Fruit fly (Drosophila melanogaster) Kc167 (cell line): ENCODE measurements around the gene Scm.

Experiments
- Myc ChIP-seq: fragments of >200 bp; optimal IDR thresholded peaks from 2 replicates; lab custom pipeline; 2017; ENCODE audit warnings: missing external identifiers
- Sin3A ChIP-seq: fragments of >200 bp; optimal IDR thresholded peaks from 2 replicates; lab custom pipeline; 2018; ENCODE audit warnings: missing external identifiers
- h ChIP-seq: fragments of >200 bp; optimal IDR thresholded peaks from 3 replicates; lab custom pipeline; 2018; ENCODE audit warnings: missing external identifiers
- insv ChIP-seq: fragments of >200 bp; optimal IDR thresholded peaks from 3 replicates; lab custom pipeline; 2018; ENCODE audit warnings: missing external identifiers
- psq ChIP-seq: fragments of >200 bp; optimal IDR thresholded peaks from 2 replicates; lab custom pipeline; 2017; ENCODE audit warnings: missing external identifiers
- ttk ChIP-seq: sonication (Bioruptor generic); optimal IDR thresholded peaks from 2 replicates; lab custom pipeline; 2017; ENCODE audit warnings: missing external identifiers

Gene Scm

DNA sequence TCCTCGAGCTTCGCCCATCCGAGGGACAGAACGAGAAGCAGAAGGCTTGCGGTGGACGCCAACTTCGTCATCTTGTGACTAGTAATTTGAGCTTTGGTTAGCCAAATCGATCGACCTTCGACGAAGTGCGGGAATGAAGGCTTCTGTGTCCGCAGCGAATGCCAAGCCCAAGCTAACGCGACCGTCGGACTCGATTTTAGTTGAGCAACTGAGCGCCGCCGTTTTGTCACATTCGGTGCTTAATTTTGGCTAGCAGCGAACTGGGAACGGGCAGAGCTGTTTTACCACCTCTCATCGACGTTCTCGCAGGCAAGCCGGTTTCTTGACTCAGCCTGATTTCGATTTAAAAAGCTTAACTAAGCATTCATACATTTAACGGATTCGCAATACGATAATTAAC lies 11.1 kb downstream of the Scm start:
- TF ChIP-seq insv (lab: Kevin White, UChicago) (no peak), Sin3A (lab: Kevin White, UChicago) (no peak), h (no peak), Myc (lab: Kevin White, UChicago) (no peak), ttk (lab: Kevin White, UChicago) (no peak), psq (lab: Kevin White, UChicago) (no peak)

DNA sequence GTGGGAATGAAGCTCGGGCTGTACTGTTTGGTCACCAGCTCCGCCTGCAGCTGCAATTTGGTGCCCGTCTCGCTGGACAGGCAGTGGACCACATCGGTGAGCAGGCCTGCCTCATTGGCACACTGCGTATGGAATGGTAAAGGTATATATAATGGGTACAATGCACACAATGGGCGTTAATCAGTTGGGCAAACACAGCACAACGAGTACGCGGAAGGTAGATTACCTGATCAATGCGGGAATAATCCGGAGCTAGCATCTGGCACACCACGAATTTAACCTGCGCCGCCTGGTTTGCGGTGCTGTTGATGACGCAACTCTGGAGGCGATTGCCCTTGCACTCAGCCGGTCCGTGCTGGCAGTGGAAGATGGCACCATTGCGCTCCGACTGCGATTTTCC lies 12.0 kb downstream of the Scm start:
- TF ChIP-seq psq (lab: Kevin White, UChicago) (no peak), Myc (lab: Kevin White, UChicago) (no peak), Sin3A (lab: Kevin White, UChicago) (no peak), h (no peak), insv (lab: Kevin White, UChicago) (no peak), ttk (lab: Kevin White, UChicago) (no peak)

DNA sequence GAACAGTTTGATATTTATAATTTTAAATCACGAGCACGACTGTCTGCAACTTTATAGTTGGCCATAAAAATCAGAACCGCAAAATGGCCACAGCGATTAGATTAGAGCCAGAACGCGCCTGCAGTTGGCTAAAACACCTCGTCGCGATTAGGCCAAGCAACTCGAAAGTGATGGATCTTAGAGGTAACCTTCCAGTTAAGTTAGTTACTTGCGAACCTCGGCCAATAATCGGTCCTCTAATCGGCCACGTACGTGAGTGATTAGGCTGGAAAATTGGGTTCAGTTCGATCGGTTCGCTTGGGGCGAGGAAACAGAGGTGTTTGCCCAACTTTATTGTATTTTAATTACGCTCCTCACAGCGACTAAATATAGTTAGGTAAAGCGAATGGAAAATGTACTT lies 17.1 kb downstream of the Scm start:
- TF ChIP-seq Myc (lab: Kevin White, UChicago) (no peak), Sin3A (lab: Kevin White, UChicago) (no peak), psq (lab: Kevin White, UChicago) (no peak), insv (lab: Kevin White, UChicago) (no peak), ttk (lab: Kevin White, UChicago) (no peak)

DNA sequence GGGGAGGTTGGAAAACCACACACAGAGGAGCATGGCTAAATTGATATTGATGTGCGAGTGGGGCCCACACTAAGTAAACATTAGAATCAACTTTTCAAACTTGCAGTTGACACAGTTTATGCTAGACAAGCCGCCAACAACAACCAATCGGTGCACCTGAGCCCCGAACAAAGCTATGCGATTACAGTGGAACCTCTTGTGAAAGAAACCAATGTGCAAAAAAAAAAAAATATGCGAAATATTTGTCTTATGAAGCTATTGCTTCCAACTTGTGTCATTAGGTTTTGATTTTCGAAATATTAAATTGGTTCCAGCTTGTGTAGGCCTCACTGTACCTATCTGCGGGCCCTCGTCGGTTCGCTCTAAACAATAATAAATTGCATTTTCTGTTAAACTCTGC lies 19.1 kb downstream of the Scm start:
- no peak for TF ChIP-seq Myc (lab: Kevin White, UChicago)
- TF ChIP-seq h: no peak
- no peak for TF ChIP-seq psq (lab: Kevin White, UChicago)
- TF ChIP-seq ttk (lab: Kevin White, UChicago): no peak
- no peak for TF ChIP-seq Sin3A (lab: Kevin White, UChicago)
- TF ChIP-seq insv (lab: Kevin White, UChicago): no peak

DNA sequence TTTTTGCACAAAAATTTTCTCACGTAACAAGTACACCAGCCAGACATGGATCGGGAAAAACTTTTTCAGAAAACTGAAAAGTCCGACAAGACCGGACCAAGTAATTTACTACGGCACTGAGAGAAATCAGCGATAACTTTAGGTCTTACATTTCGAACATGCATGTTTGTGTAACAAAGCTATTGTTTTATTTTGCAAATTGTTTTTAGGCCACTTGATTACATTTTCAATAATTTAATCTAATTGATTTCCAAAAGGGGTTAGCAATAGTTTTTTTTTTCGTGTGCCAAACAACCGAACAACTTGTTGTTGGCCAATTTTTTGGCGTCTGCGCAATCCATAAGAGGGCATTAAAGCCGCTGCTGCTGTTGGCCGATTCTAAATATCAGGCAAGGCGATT lies 24.3 kb downstream of the Scm start:
- no peak for TF ChIP-seq insv (lab: Kevin White, UChicago)
- no peak for TF ChIP-seq ttk (lab: Kevin White, UChicago)
- TF ChIP-seq Sin3A (lab: Kevin White, UChicago): no peak
- no peak for TF ChIP-seq psq (lab: Kevin White, UChicago)
- TF ChIP-seq Myc (lab: Kevin White, UChicago): no peak
- no peak for TF ChIP-seq h

DNA sequence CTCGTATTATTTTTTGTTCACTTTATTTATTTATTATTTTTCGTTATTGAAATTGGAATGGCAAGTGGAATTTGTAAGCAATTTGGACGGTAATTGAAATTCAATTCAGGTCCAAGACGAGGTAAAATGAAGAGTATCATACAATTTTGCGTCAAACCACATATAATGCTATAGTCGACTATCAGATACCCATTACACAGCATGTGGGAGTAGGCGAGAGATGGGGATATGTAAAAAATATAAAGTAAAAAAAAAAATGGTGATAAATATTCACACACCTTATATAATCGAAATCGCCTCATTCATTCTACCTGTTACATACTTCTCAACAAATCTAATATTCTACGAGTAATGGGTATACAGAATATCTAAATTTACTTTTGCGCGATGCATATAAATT lies 25.2 kb downstream of the Scm start:
- no peak for TF ChIP-seq psq (lab: Kevin White, UChicago)
- no peak for TF ChIP-seq ttk (lab: Kevin White, UChicago)

DNA sequence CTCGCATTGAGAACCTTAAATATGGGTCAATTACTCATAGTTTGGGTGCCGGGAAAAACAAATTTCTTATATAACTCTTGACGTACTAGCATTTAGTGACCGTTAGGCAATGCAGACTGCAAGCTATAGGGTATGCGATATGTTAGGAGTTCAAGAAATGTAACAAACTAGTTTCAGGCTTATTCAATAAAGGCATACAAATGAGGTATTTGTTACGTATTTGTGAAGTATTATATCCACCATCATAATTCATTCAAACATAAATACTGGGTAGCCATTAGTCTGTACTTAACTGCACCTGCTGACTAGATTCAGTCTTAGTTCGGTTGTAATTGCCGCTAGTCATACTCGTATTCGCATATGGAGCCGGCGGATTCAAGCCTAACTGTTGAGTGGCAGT lies 29.2 kb downstream of the Scm start:
- TF ChIP-seq Myc (lab: Kevin White, UChicago): no peak
- no peak for TF ChIP-seq insv (lab: Kevin White, UChicago)
- TF ChIP-seq Sin3A (lab: Kevin White, UChicago): no peak
- TF ChIP-seq ttk (lab: Kevin White, UChicago): no peak
- TF ChIP-seq psq (lab: Kevin White, UChicago): no peak
- TF ChIP-seq h: no peak

DNA sequence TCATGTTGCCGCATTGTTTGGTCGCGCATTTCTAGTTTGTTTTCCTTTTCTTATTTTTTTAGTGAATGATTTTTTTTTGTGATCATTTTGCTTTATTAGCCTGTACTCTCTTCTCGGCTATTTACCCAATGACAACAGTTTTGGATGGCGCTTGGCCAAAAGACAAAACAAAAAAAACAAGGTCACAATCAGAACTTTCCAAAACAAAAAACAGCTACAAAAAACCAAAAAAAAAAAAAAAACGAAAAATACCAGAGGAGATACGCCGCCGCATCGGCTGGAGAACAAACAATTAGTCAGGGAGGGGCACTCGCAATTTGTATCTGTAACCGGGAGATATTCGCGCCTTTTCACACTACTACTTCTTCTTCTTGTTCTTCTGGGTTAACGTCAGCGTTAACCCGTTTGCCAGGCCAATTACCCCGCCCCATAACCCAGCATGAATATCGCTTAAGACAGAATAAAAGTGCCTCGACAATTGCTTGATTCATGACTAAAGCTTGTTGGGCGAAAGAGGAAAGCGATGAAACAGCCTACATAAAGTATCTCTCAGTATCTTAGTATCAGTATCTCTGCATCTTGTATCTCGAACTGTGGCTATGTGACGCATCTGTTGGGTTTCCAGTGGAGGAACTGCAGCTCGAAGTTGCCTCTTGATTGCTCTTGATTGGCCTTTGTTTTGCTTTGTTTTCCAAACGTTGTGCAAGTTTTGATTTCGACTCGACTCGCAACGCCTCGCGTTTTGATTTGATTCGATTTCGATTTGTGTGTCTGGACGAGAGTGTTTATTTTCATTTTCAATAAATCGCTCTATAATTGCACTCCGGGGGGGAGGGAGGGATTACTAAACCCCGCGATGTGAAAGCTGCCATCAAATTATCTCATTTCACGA lies 30.3 kb downstream of the Scm start:
- TF ChIP-seq ttk (lab: Kevin White, UChicago) (no peak), Sin3A (lab: Kevin White, UChicago) (no peak), insv (lab: Kevin White, UChicago) (no peak), Myc (lab: Kevin White, UChicago) (no peak), psq (lab: Kevin White, UChicago) (no peak), h (no peak)

DNA sequence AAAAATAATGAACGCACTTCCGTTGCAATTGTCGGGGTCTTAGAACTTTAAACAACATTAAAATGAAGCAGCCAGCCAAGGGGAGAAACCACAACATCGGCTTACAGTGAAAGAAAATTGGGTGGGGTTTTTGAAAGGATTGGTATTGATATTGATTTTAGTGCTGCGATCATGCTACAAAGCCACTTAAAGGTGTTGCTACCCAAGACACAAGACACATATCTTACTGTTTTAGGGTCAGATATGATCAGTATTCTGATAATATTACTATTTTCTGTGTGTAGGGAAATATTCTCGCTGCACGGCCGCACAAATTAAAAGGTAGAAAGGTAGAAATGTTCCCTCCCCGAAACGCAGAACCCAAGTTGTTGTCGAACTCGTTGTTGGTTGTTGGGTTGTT lies 32.3 kb downstream of the Scm start:
- TF ChIP-seq psq (lab: Kevin White, UChicago): no peak
- TF ChIP-seq Sin3A (lab: Kevin White, UChicago): no peak
- no peak for TF ChIP-seq insv (lab: Kevin White, UChicago)
- no peak for TF ChIP-seq ttk (lab: Kevin White, UChicago)
- no peak for TF ChIP-seq h
- no peak for TF ChIP-seq Myc (lab: Kevin White, UChicago)

DNA sequence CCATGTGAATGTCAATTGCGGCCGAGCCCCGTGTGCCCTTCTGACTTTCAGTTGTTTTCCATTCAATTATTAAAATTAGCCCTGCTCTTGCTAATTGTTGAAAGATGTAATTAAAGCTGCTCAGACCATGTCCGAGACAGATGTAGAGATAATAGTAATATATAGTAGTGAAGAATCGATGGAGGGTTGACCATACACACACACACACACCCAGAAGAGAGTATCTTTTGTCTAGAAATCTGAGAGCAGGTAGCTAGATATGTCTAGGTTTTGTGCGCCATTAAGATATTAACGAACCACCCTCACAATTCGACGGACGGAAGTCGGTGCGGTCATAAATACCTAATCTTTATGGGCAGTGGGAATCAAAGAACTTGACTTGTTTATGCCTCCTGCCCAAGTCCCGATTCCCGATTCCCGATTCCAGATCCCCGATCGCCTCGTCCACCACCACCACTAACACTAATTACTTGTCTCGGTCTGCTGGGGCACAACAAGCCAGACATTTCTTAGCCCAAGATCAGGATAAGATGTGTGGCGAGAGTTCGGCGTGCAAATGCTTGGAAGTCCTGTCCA lies 32.9 kb downstream of the Scm start:
- no peak for TF ChIP-seq psq (lab: Kevin White, UChicago)
- TF ChIP-seq ttk (lab: Kevin White, UChicago): no peak
- no peak for TF ChIP-seq h
- TF ChIP-seq insv (lab: Kevin White, UChicago): no peak
- TF ChIP-seq Myc (lab: Kevin White, UChicago): no peak
- no peak for TF ChIP-seq Sin3A (lab: Kevin White, UChicago)

DNA sequence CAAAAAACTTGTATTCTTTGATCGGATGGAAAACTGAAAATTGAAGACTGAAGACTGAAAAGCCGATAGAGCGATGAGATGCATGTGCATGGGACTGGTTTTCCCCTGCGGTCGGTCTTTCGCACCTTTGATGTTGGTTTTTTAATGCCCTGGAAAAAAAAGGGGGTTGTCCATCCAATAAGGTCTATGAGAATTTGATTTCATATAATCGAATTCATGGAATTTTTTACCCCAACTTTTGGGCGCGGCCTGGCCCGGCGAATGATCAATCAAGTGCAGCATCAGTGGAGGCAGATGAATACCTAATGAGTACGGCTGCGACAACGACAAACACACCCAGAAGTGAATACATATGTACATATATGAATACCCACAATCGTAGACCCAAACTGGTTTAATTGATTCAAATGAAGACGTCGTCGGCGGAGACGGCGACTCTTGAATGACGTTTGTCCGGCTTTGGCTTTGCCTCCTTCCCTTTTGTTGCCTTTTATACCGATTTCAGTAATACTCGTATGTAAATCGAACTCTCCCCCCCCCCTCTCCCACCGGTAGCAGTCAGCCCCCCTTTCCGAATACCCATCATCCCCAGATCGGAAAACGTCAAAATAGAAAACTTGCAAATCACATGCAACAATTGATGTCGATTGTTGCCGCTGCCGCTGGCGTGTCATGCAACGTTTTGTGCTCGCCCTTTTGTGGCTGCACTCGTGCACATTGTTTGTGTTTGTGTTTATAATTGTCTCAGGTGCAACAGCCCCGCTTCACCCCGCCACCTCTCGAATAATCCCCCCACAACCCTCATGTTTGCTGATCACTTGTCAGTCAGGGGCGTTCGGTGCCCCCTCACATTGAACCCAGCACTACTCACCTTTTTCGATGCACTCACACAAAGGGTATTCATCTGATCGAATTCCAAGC lies 34.1 kb downstream of the Scm start:
- TF ChIP-seq insv (lab: Kevin White, UChicago) (no peak), Myc (lab: Kevin White, UChicago) (no peak), ttk (lab: Kevin White, UChicago) (no peak)
